Fruit fly (Drosophila melanogaster) whole organism, embryonic: ENCODE measurements around the gene TTLL4B.

Experiments
- Bdp1 ChIP-seq: fragments of 200-800 bp; sonication (Bioruptor generic); optimal IDR thresholded peaks from 3 replicates; lab custom pipeline; 2016; ENCODE audit warnings: missing biosample characterization, missing genetic modification characterization
- CG10321 ChIP-seq: fragments of 200-800 bp; sonication (Bioruptor generic); IDR thresholded peaks from 2 replicates; pipeline ENCODE4 v1.3.6; 2022; ENCODE audit warnings: missing biosample characterization, missing genetic modification characterization
- CG10462 ChIP-seq: fragments of 200-800 bp; sonication (Bioruptor generic); optimal IDR thresholded peaks from 2 replicates; lab custom pipeline; 2016; ENCODE audit warnings: missing biosample characterization, missing genetic modification characterization
- CG10543 ChIP-seq: fragments of 200-800 bp; sonication (Bioruptor generic); optimal IDR thresholded peaks from 3 replicates; lab custom pipeline; 2017; ENCODE audit warnings: missing biosample characterization, mild to moderate bottlenecking, missing genetic modification characterization, moderate library complexity
- CG11456 ChIP-seq: fragments of 200-800 bp; sonication (Bioruptor generic); IDR thresholded peaks from 3 replicates; pipeline ENCODE4 v1.3.6; 2022; ENCODE audit warnings: missing biosample characterization, missing genetic modification characterization
- CG12659 ChIP-seq: fragments of 200-800 bp; sonication (Bioruptor generic); optimal IDR thresholded peaks from 3 replicates; lab custom pipeline; 2017; ENCODE audit warnings: mild to moderate bottlenecking, missing biosample characterization, missing genetic modification reagents, missing genetic modification characterization
- CG12744 ChIP-seq: fragments of 200-800 bp; sonication (Bioruptor generic); optimal IDR thresholded peaks from 2 replicates; lab custom pipeline; 2016; ENCODE audit warnings: missing biosample characterization, missing genetic modification characterization
- CG13123 ChIP-seq: fragments of 200-800 bp; sonication (Bioruptor generic); optimal IDR thresholded peaks from 2 replicates; lab custom pipeline; 2016; ENCODE audit warnings: missing biosample characterization, missing genetic modification characterization
- CG14050 ChIP-seq: fragments of 200-800 bp; sonication (Bioruptor generic); IDR thresholded peaks from 3 replicates; pipeline ENCODE4 v1.3.6; 2022; ENCODE audit warnings: missing biosample characterization, missing genetic modification characterization
- CG16863 ChIP-seq: fragments of 200-800 bp; sonication (Bioruptor generic); optimal IDR thresholded peaks from 3 replicates; lab custom pipeline; 2016; ENCODE audit warnings: missing biosample characterization, missing genetic modification characterization
- CG2199 ChIP-seq: fragments of 200-800 bp; sonication (Bioruptor generic); IDR thresholded peaks from 3 replicates; pipeline ENCODE4 v1.3.6; 2022; ENCODE audit warnings: missing biosample characterization, missing genetic modification characterization
- CG31441 ChIP-seq: fragments of 200-800 bp; sonication (Bioruptor generic); IDR thresholded peaks from 2 replicates; pipeline ENCODE4 v1.3.6; 2022; ENCODE audit warnings: missing biosample characterization, missing genetic modification characterization
- CG32532 ChIP-seq: fragments of 200-800 bp; sonication (Bioruptor generic); IDR thresholded peaks from 2 replicates; pipeline ENCODE4 v1.3.6; 2022; ENCODE audit warnings: missing biosample characterization, missing genetic modification characterization
- CG42726 ChIP-seq: fragments of 200-800 bp; sonication (Bioruptor generic); IDR thresholded peaks from 2 replicates; pipeline ENCODE4 v1.3.6; 2022; ENCODE audit warnings: missing biosample characterization, missing genetic modification characterization; ENCODE audit not compliant: partially characterized antibody
- CG4282 ChIP-seq: fragments of 200-800 bp; sonication (Bioruptor generic); optimal IDR thresholded peaks from 2 replicates; lab custom pipeline; 2016; ENCODE audit warnings: missing biosample characterization, missing genetic modification characterization
- CG4328 ChIP-seq: fragments of 200-800 bp; sonication (Bioruptor generic); optimal IDR thresholded peaks from 3 replicates; lab custom pipeline; 2017; ENCODE audit warnings: missing biosample characterization, missing genetic modification reagents, missing genetic modification characterization
- CG4854 ChIP-seq: fragments of 200-800 bp; sonication (Bioruptor generic); optimal IDR thresholded peaks from 2 replicates; lab custom pipeline; 2016; ENCODE audit warnings: missing biosample characterization, missing genetic modification characterization, inconsistent platforms
- CG7556 ChIP-seq: fragments of 200-800 bp; sonication (Bioruptor generic); optimal IDR thresholded peaks from 2 replicates; lab custom pipeline; 2017; ENCODE audit warnings: missing biosample characterization, mild to moderate bottlenecking, missing genetic modification characterization
- CG7928 ChIP-seq: fragments of 200-800 bp; sonication (Bioruptor generic); optimal IDR thresholded peaks from 2 replicates; lab custom pipeline; 2017; ENCODE audit warnings: missing biosample characterization, mild to moderate bottlenecking, missing genetic modification characterization
- CG8924 ChIP-seq: fragments of 200-800 bp; optimal IDR thresholded peaks from 3 replicates; lab custom pipeline; 2019; ENCODE audit warnings: missing biosample characterization, mild to moderate bottlenecking, missing genetic modification characterization, moderate library complexity
- CG9437 ChIP-seq: fragments of 200-800 bp; sonication (Bioruptor generic); optimal IDR thresholded peaks from 2 replicates; lab custom pipeline; 2018; ENCODE audit warnings: missing biosample characterization, mild to moderate bottlenecking, missing genetic modification characterization
- CrebB ChIP-seq: fragments of 200-800 bp; sonication (Bioruptor generic); optimal IDR thresholded peaks from 3 replicates; lab custom pipeline; 2018; ENCODE audit warnings: missing biosample characterization, mild to moderate bottlenecking, missing genetic modification characterization
- Dip2 ChIP-seq: fragments of 200-800 bp; sonication (Bioruptor generic); IDR thresholded peaks from 2 replicates; pipeline ENCODE4 v1.3.6; 2022; ENCODE audit warnings: missing biosample characterization, missing genetic modification characterization
- ERR ChIP-seq: fragments of 200-800 bp; sonication (Bioruptor generic); optimal IDR thresholded peaks from 2 replicates; lab custom pipeline; 2016; ENCODE audit warnings: missing biosample characterization, missing genetic modification characterization
- Elba2 ChIP-seq: fragments of 200-800 bp; sonication (Bioruptor generic); optimal IDR thresholded peaks from 3 replicates; lab custom pipeline; 2016; ENCODE audit warnings: missing biosample characterization, missing genetic modification characterization
- Ets97D ChIP-seq: fragments of 200-800 bp; sonication (Bioruptor generic); optimal IDR thresholded peaks from 3 replicates; lab custom pipeline; 2016; ENCODE audit warnings: missing biosample characterization, missing genetic modification characterization
- HLH4C ChIP-seq: fragments of 200-800 bp; sonication (Bioruptor generic); IDR thresholded peaks from 3 replicates; pipeline ENCODE4 v1.3.6; 2022; ENCODE audit warnings: missing biosample characterization, missing genetic modification characterization; ENCODE audit not compliant: partially characterized antibody
- Hr51 ChIP-seq, 2 experiments: fragments of 200-800 bp; sonication (Bioruptor generic); optimal IDR thresholded peaks; 2 replicates in 1 of 2; 3 replicates in 1 of 2; lab custom pipeline; 2016 to 2018; ENCODE audit warnings: missing biosample characterization in 2 of 2, missing genetic modification characterization in 2 of 2, mild to moderate bottlenecking in 1 of 2, moderate library complexity in 1 of 2
- Vsx1 ChIP-seq: fragments of 200-800 bp; sonication (Bioruptor generic); optimal IDR thresholded peaks from 2 replicates; lab custom pipeline; 2017; ENCODE audit warnings: missing biosample characterization, mild to moderate bottlenecking, missing genetic modification characterization, missing genetic modification reagents
- ara ChIP-seq: fragments of 200-800 bp; sonication (Bioruptor generic); IDR thresholded peaks from 2 replicates; pipeline ENCODE4 v1.3.6; 2022; ENCODE audit warnings: missing biosample characterization, missing genetic modification characterization
- ash1 ChIP-seq: fragments of 200-800 bp; sonication (Bioruptor generic); optimal IDR thresholded peaks from 2 replicates; lab custom pipeline; 2018; ENCODE audit warnings: missing biosample characterization, mild to moderate bottlenecking, missing genetic modification characterization
- bigmax ChIP-seq: fragments of 200-800 bp; sonication (Bioruptor generic); optimal IDR thresholded peaks from 2 replicates; lab custom pipeline; 2018; ENCODE audit warnings: missing biosample characterization, mild to moderate bottlenecking, missing genetic modification characterization
- cad ChIP-seq: fragments of >200 bp; optimal IDR thresholded peaks from 2 replicates; lab custom pipeline; 2017; ENCODE audit warnings: missing biosample characterization, missing genetic modification characterization
- cas ChIP-seq: fragments of 200-800 bp; sonication (Bioruptor generic); IDR thresholded peaks from 2 replicates; pipeline ENCODE4 v1.3.6; 2022; ENCODE audit warnings: missing biosample characterization, missing genetic modification characterization
- crol ChIP-seq: fragments of 200-800 bp; sonication (Bioruptor generic); IDR thresholded peaks from 2 replicates; pipeline ENCODE4 v1.3.6; 2022; ENCODE audit warnings: missing biosample characterization, missing genetic modification characterization
- da ChIP-seq: fragments of 200-800 bp; sonication (Bioruptor generic); optimal IDR thresholded peaks from 2 replicates; lab custom pipeline; 2016; ENCODE audit warnings: missing biosample characterization, missing genetic modification characterization
- dan ChIP-seq: fragments of 200-800 bp; sonication (Bioruptor generic); IDR thresholded peaks from 2 replicates; pipeline ENCODE4 v1.3.6; 2022; ENCODE audit warnings: missing biosample characterization, missing genetic modification characterization
- ewg ChIP-seq: fragments of 200-800 bp; sonication (Bioruptor generic); optimal IDR thresholded peaks from 3 replicates; lab custom pipeline; 2017; ENCODE audit warnings: mild to moderate bottlenecking, missing biosample characterization, missing genetic modification reagents, missing genetic modification characterization
- gfzf ChIP-seq: fragments of 200-800 bp; sonication (Bioruptor generic); optimal IDR thresholded peaks from 2 replicates; lab custom pipeline; 2016; ENCODE audit warnings: missing biosample characterization, mild to moderate bottlenecking, missing genetic modification characterization, moderate library complexity
- gt ChIP-seq: fragments of 200-800 bp; sonication (Bioruptor generic); IDR thresholded peaks from 2 replicates; pipeline ENCODE4 v1.3.6; 2022; ENCODE audit warnings: missing biosample characterization, missing genetic modification characterization
- hkb ChIP-seq, 2 experiments: fragments of 200-800 bp in 1 of 2; fragments of >200 bp in 1 of 2; sonication (Bioruptor generic) in 1 of 2; IDR thresholded peaks in 1 of 2; optimal IDR thresholded peaks in 1 of 2; 2 replicates each; pipeline versions ENCODE4 v1.3.6 to Lab custom; 2017 to 2022; ENCODE audit warnings: missing biosample characterization in 1 of 2, missing genetic modification characterization in 1 of 2
- nerfin-1 ChIP-seq: fragments of 200-800 bp; sonication (Bioruptor generic); optimal IDR thresholded peaks from 3 replicates; lab custom pipeline; 2019; ENCODE audit warnings: missing biosample characterization, mild to moderate bottlenecking, missing genetic modification characterization, moderate library complexity
- pros ChIP-seq: fragments of 200-800 bp; sonication (Bioruptor generic); optimal IDR thresholded peaks from 3 replicates; lab custom pipeline; 2019; ENCODE audit warnings: missing biosample characterization, mild to moderate bottlenecking, missing genetic modification characterization, moderate library complexity
- repo ChIP-seq: fragments of 200-800 bp; sonication (Bioruptor generic); optimal IDR thresholded peaks from 2 replicates; lab custom pipeline; 2016; ENCODE audit warnings: missing biosample characterization, missing genetic modification characterization
- sna ChIP-seq: fragments of 200-800 bp; sonication (Bioruptor generic); IDR thresholded peaks from 2 replicates; pipeline ENCODE4 v1.3.6; 2022; ENCODE audit warnings: missing biosample characterization, missing genetic modification characterization; ENCODE audit not compliant: partially characterized antibody
- stwl ChIP-seq: fragments of 200-800 bp; sonication (Bioruptor generic); optimal IDR thresholded peaks from 3 replicates; lab custom pipeline; 2018; ENCODE audit warnings: missing biosample characterization, mild to moderate bottlenecking, missing genetic modification characterization, moderate library complexity
- tap ChIP-seq: fragments of 200-800 bp; optimal IDR thresholded peaks from 3 replicates; lab custom pipeline; 2019; ENCODE audit warnings: missing biosample characterization, mild to moderate bottlenecking, missing genetic modification characterization, moderate library complexity
- toy ChIP-seq: fragments of 200-800 bp; sonication (Bioruptor generic); IDR thresholded peaks from 2 replicates; pipeline ENCODE4 v1.3.6; 2022; ENCODE audit warnings: missing biosample characterization, missing genetic modification characterization
- wdn ChIP-seq: fragments of 200-800 bp; sonication (Bioruptor generic); IDR thresholded peaks from 2 replicates; pipeline ENCODE4 v1.3.6; 2022; ENCODE audit warnings: missing biosample characterization, missing genetic modification characterization

Gene TTLL4B

DNA sequence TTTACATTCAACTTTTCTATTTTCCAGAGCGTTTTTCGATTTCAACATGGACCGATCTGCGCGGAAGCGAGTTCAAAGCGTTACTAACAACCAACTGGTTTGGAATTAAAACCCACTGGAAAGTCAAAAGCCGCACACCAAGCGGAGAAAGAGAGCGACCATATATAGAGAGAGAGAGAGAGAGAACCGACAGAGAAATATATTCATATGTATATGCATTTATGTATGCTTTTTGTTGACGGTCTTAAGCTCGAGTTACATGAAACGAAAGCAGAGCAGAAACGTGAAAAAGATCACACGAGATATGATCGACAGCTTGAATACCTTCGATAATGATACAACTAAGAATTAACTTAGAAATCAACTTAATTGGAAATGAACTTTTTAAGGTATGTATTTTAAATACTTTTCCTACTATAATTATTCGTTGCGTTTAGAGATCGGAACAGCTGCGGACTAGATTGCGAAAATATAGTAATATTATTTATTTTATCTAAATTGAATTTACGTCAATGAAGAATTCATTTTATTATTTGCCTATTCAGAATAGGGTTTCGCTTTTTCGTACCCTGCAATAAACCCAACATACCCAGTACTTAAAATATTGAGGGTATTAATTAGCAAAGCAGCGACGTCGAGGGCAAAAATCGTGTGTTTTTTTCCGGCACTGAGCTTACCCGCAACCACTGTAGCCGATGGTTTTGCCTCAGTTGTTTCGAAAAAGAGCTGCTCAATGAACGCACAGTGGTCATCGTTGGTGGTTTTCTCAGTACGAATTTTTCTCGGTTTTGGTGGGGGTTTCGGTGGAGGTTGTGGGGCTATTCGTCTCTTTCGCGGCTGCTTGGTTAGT, 26.5 kb downstream of the TTLL4B start (continued):
- TF ChIP-seq CG11456 (GFP tag; lab: Robert Waterston, UW) (0 out of 3 replicates have a peak, but pooled peaks have one; percentile 55), CG4854 (GFP tag; lab: Kevin White, UChicago) (no peak), tap (peak; percentile 13), sna (GFP tag; lab: Robert Waterston, UW) (no peak), CG9437 (GFP tag; lab: Kevin White, UChicago) (peak; percentile 73), HLH4C (GFP tag; lab: Robert Waterston, UW) (no peak), Ets97D (GFP tag; lab: Kevin White, UChicago) (no peak), repo (no peak), ERR (GFP tag; lab: Kevin White, UChicago) (no peak), CG12659 (GFP tag; lab: Kevin White, UChicago) (peak; percentile 60), hkb (optimal IDR thresholded peaks at IDR 0.05; lab: Kevin White, UChicago) (no peak), hkb (GFP tag; IDR thresholded peaks at IDR 0.05; lab: Robert Waterston, UW) (peak; percentile 41; the same call in 1 of the 2 replicates), Bdp1 (GFP tag; lab: Kevin White, UChicago) (no peak), CG13123 (GFP tag; lab: Kevin White, UChicago) (peak; percentile 62), toy (no peak), da (no peak), CG31441 (peak; percentile 60; the same call in 1 of the 2 replicates), gfzf (GFP tag; lab: Kevin White, UChicago) (no peak), CG2199 (GFP tag; lab: Robert Waterston, UW) (no peak), CG32532 (GFP tag; lab: Robert Waterston, UW) (peak; percentile 41; the same call in 1 of the 2 replicates), CrebB (peak; percentile 25), dan (no peak), Hr51 (GFP tag; optimal IDR thresholded peaks at IDR 0.05; lab: Kevin White, UChicago) (peak in 1 of 2 experiments; percentile 74), Vsx1 (GFP tag; lab: Kevin White, UChicago) (peak; percentile 73), crol (no peak), Elba2 (GFP tag; lab: Kevin White, UChicago) (no peak), cas (no peak), CG12744 (GFP tag; lab: Kevin White, UChicago) (no peak), pros (GFP tag; lab: Kevin White, UChicago) (peak; percentile 3), CG7556 (GFP tag; lab: Kevin White, UChicago) (peak; percentile 56), gt (no peak), Dip2 (GFP tag; lab: Robert Waterston, UW) (no peak), CG10543 (GFP tag; lab: Kevin White, UChicago) (peak; percentile 22), cad (GFP tag; lab: Kevin White, UChicago) (no peak), wdn (GFP tag; lab: Robert Waterston, UW) (no peak), CG16863 (GFP tag; lab: Kevin White, UChicago) (no peak), CG10462 (peak; percentile 66), ash1 (GFP tag; lab: Kevin White, UChicago) (no peak), bigmax (GFP tag; lab: Kevin White, UChicago) (no peak), CG4328 (peak; percentile 33), ara (GFP tag; lab: Robert Waterston, UW) (no peak), nerfin-1 (peak; percentile 11), CG10321 (no peak), CG42726 (GFP tag; lab: Robert Waterston, UW) (no peak), ewg (peak; percentile 47), CG8924 (tag; lab: Kevin White, UChicago) (peak; percentile 67), stwl (tag; lab: Kevin White, UChicago) (no peak), CG14050 (GFP tag; lab: Robert Waterston, UW) (peak; percentile 36; the same call in 2 of the 3 replicates), CG4282 (GFP tag; lab: Kevin White, UChicago) (no peak), CG7928 (GFP tag; lab: Kevin White, UChicago) (no peak)
